Fruit fly (Drosophila melanogaster): ENCODE results near the gene Ubr3.

DNA sequence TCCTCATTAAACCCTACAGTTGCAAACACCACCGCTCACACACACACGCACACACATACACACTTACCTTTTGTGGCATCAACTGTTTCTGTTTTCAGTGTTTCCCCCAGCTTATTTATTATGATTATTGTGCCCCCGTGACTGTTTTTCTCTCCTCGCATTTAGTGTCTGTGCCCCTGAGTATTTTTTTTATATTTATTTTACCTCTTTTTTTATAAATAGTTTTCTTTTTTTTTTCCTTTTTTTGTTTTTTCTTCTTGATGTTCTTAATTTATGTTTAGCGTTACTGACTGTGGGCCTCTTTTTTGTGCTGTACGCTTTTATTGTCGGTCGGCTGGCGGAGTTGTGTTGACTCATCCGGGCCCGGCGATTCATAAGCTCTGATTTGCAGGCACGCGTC is 45.1 kb downstream of the Ubr3 start:
- TF ChIP-seq Dll (optimal IDR thresholded peaks at IDR 0.05): no peak
- no peak for TF ChIP-seq usp (GFP tag; optimal IDR thresholded peaks at IDR 0.05)
- TF ChIP-seq pan (optimal IDR thresholded peaks at IDR 0.05): no peak
- no peak for TF ChIP-seq psq (optimal IDR thresholded peaks at IDR 0.05)
- no peak for TF ChIP-seq CG8478 (optimal IDR thresholded peaks at IDR 0.05)

All from whole organism.